Worm (Caenorhabditis elegans) whole organism, L4 larva: Measurements from ENCODE around the gene F36G9.3.
"Not testable (repeated sequence)": the region's sequence is repeated elsewhere in the genome, so short reads cannot be mapped to it uniquely, and the experiment has no call there.

Experiments
- F10B5.3 ChIP-seq: sonication (generic microtip); optimal IDR thresholded peaks from 2 replicates; lab custom pipeline; 2016; ENCODE audit warnings: mild to moderate bottlenecking, missing genetic modification characterization, missing compliant biosample characterization
- F26F4.8 ChIP-seq: fragments of 200-800 bp; sonication (Bioruptor generic); conservative IDR thresholded peaks from 2 replicates; pipeline ENCODE4 v1.3.6; 2022; ENCODE audit warnings: missing genetic modification characterization, missing compliant biosample characterization
- F37D6.2 ChIP-seq: sonication (generic microtip); optimal IDR thresholded peaks from 2 replicates; lab custom pipeline; 2016; ENCODE audit warnings: mild to moderate bottlenecking, missing genetic modification characterization, missing compliant biosample characterization
- F49E8.2 ChIP-seq: sonication (generic microtip); optimal IDR thresholded peaks from 2 replicates; lab custom pipeline; 2016; ENCODE audit warnings: missing compliant biosample characterization, mild to moderate bottlenecking, missing genetic modification characterization, borderline replicate concordance
- Y75B8A.6 ChIP-seq: fragments of 200-800 bp; sonication (Bioruptor generic); IDR thresholded peaks from 2 replicates; pipeline ENCODE4 v1.3.6; 2022; ENCODE audit warnings: missing genetic modification reagents, missing genetic modification characterization, missing compliant biosample characterization
- ZK546.5 ChIP-seq, 2 experiments: sonication (generic microtip); optimal IDR thresholded peaks; 2 replicates each; lab custom pipeline; 2017; ENCODE audit warnings: missing biosample characterization in 2 of 2, missing genetic modification characterization in 2 of 2
- aly-2 ChIP-seq: sonication (generic microtip); optimal IDR thresholded peaks from 2 replicates; lab custom pipeline; 2018; ENCODE audit warnings: missing biosample characterization, missing genetic modification characterization
- arid-1 ChIP-seq: fragments of 200-800 bp; sonication (Bioruptor generic); conservative IDR thresholded peaks from 2 replicates; pipeline ENCODE4 v1.3.6; 2022; ENCODE audit warnings: missing genetic modification reagents, missing genetic modification characterization, missing compliant biosample characterization
- ceh-82 ChIP-seq: sonication (generic microtip); optimal IDR thresholded peaks from 2 replicates; lab custom pipeline; 2017; ENCODE audit warnings: missing biosample characterization, missing genetic modification characterization
- ctbp-1 ChIP-seq: fragments of 200-800 bp; sonication (Bioruptor generic); IDR thresholded peaks from 2 replicates; pipeline ENCODE4 v1.3.6; 2022; ENCODE audit warnings: missing genetic modification reagents, missing genetic modification characterization, missing compliant biosample characterization
- daf-16 ChIP-seq, 3 experiments: sonication (generic microtip); optimal IDR thresholded peaks; 2 replicates each; lab custom pipeline; 2016 to 2017; ENCODE audit warnings: missing genetic modification characterization in 3 of 3, missing genetic modification reagents in 3 of 3, mild to moderate bottlenecking in 2 of 3, missing compliant biosample characterization in 2 of 3, missing biosample characterization in 1 of 3, moderate library complexity in 1 of 3
- daf-8 ChIP-seq: fragments of 200-800 bp; sonication (Bioruptor generic); IDR thresholded peaks from 2 replicates; pipeline ENCODE4 v1.3.6; 2022; ENCODE audit warnings: missing genetic modification characterization, missing compliant biosample characterization
- dmd-9 ChIP-seq: fragments of 200-800 bp; sonication (Bioruptor generic); IDR thresholded peaks from 2 replicates; pipeline ENCODE4 v1.3.6; 2022; ENCODE audit warnings: missing genetic modification reagents, missing genetic modification characterization, missing compliant biosample characterization
- dpl-1 ChIP-seq: fragments of 150-350 bp; optimal IDR thresholded peaks from 2 replicates; lab custom pipeline; 2014; ENCODE audit warnings: missing biosample characterization, missing genetic modification reagents, missing genetic modification characterization
- fkh-10 ChIP-seq: fragments of 150-350 bp; optimal IDR thresholded peaks from 2 replicates; lab custom pipeline; 2014; ENCODE audit warnings: missing biosample characterization, missing genetic modification reagents, missing genetic modification characterization
- fos-1 ChIP-seq: fragments of 150-350 bp; optimal IDR thresholded peaks from 2 replicates; lab custom pipeline; 2014; ENCODE audit warnings: missing biosample characterization, missing genetic modification characterization
- gei-8 ChIP-seq: fragments of 200-800 bp; sonication (Bioruptor generic); optimal IDR thresholded peaks from 2 replicates; lab custom pipeline; 2018; ENCODE audit warnings: mild to moderate bottlenecking, missing genetic modification characterization, missing compliant biosample characterization
- jun-1 ChIP-seq: fragments of 150-350 bp; optimal IDR thresholded peaks from 2 replicates; lab custom pipeline; 2014; ENCODE audit warnings: missing biosample characterization, missing genetic modification reagents, missing genetic modification characterization
- lim-7 ChIP-seq: fragments of 200-800 bp; sonication (Bioruptor generic); IDR thresholded peaks from 2 replicates; pipeline ENCODE4 v1.3.6; 2022; ENCODE audit warnings: missing genetic modification characterization, missing compliant biosample characterization
- lin-1 ChIP-seq: fragments of 200-800 bp; sonication (Bioruptor generic); IDR thresholded peaks from 2 replicates; pipeline ENCODE4 v1.3.6; 2022; ENCODE audit warnings: missing genetic modification reagents, missing genetic modification characterization, missing compliant biosample characterization
- lin-39 ChIP-seq: fragments of 150-350 bp; optimal IDR thresholded peaks from 2 replicates; lab custom pipeline; 2014; ENCODE audit warnings: missing biosample characterization, missing genetic modification reagents, missing genetic modification characterization
- madf-5 ChIP-seq, 2 experiments: fragments of 200-800 bp; sonication (Bioruptor generic); IDR thresholded peaks; 2 replicates each; pipeline ENCODE4 v1.3.6; 2022; ENCODE audit warnings: missing compliant biosample characterization in 2 of 2, missing genetic modification characterization in 2 of 2
- mep-1 ChIP-seq: fragments of 150-350 bp; sonication (generic microtip); optimal IDR thresholded peaks from 3 replicates; lab custom pipeline; 2014; ENCODE audit warnings: missing biosample characterization, missing genetic modification characterization
- mes-2 ChIP-seq: sonication (generic microtip); optimal IDR thresholded peaks from 2 replicates; lab custom pipeline; 2016; ENCODE audit warnings: missing genotype, mild to moderate bottlenecking, missing genetic modification characterization, missing compliant biosample characterization; ENCODE audit not compliant: poor library complexity, severe bottlenecking
- mxl-2 ChIP-seq: fragments of 200-800 bp; sonication (Bioruptor generic); conservative IDR thresholded peaks from 2 replicates; pipeline ENCODE4 v1.3.6; 2022; ENCODE audit warnings: missing genetic modification reagents, missing genetic modification characterization, missing compliant biosample characterization
- nhr-111 ChIP-seq: fragments of 200-800 bp; sonication (Bioruptor generic); optimal IDR thresholded peaks from 2 replicates; lab custom pipeline; 2018; ENCODE audit warnings: mild to moderate bottlenecking, missing genetic modification characterization, missing compliant biosample characterization
- nhr-28 ChIP-seq: fragments of 150-350 bp; optimal IDR thresholded peaks from 2 replicates; lab custom pipeline; 2014; ENCODE audit warnings: missing biosample characterization, missing genetic modification characterization
- nhr-41 ChIP-seq: fragments of 200-800 bp; sonication (Bioruptor generic); IDR thresholded peaks from 2 replicates; pipeline ENCODE4 v1.3.6; 2022; ENCODE audit warnings: missing genetic modification reagents, missing genetic modification characterization, missing compliant biosample characterization
- nhr-6 ChIP-seq: fragments of 150-350 bp; optimal IDR thresholded peaks from 2 replicates; lab custom pipeline; 2014; ENCODE audit warnings: missing biosample characterization, missing genetic modification characterization
- nhr-77 ChIP-seq: fragments of 150-350 bp; optimal IDR thresholded peaks from 2 replicates; lab custom pipeline; 2014; ENCODE audit warnings: missing biosample characterization, missing genetic modification characterization
- php-3 ChIP-seq: fragments of 200-800 bp; sonication (Bioruptor generic); IDR thresholded peaks from 2 replicates; pipeline ENCODE4 v1.3.6; 2022; ENCODE audit warnings: missing genetic modification reagents, missing genetic modification characterization, missing compliant biosample characterization
- pqm-1 ChIP-seq: sonication (generic microtip); optimal IDR thresholded peaks from 2 replicates; lab custom pipeline; 2017; ENCODE audit warnings: missing biosample characterization, missing genetic modification characterization
- snpc-4 ChIP-seq: fragments of 150-350 bp; optimal IDR thresholded peaks from 2 replicates; lab custom pipeline; 2014; ENCODE audit warnings: missing biosample characterization, missing genetic modification characterization
- spr-1 ChIP-seq: sonication (generic microtip); optimal IDR thresholded peaks from 2 replicates; lab custom pipeline; 2016; ENCODE audit warnings: mild to moderate bottlenecking, missing genetic modification characterization, missing compliant biosample characterization
- tag-97 ChIP-seq: fragments of 200-800 bp; sonication (Bioruptor generic); IDR thresholded peaks from 2 replicates; pipeline ENCODE4 v1.3.6; 2022; ENCODE audit warnings: missing genetic modification characterization, missing compliant biosample characterization
- unc-130 ChIP-seq: sonication (generic microtip); optimal IDR thresholded peaks from 2 replicates; lab custom pipeline; 2016; ENCODE audit warnings: missing genetic modification reagents, missing genetic modification characterization, missing compliant biosample characterization
- unc-62 ChIP-seq, 3 experiments: fragments of 150-350 bp in 1 of 3; sonication (generic microtip); optimal IDR thresholded peaks in 2 of 3; peaks in 1 of 3; 1 replicate in 1 of 3; 2 replicates in 2 of 3; lab custom pipeline; 2014 to 2017; ENCODE audit warnings: missing biosample characterization in 3 of 3, missing genetic modification characterization in 3 of 3, missing genetic modification reagents in 3 of 3, missing genotype in 1 of 3
- zfp-2 ChIP-seq: sonication (generic microtip); optimal IDR thresholded peaks from 2 replicates; lab custom pipeline; 2016; ENCODE audit warnings: mild to moderate bottlenecking, missing genetic modification characterization, missing compliant biosample characterization
- ztf-11 ChIP-seq: fragments of 150-350 bp; optimal IDR thresholded peaks from 2 replicates; lab custom pipeline; 2014; ENCODE audit warnings: missing biosample characterization, missing genetic modification characterization
- ztf-7 ChIP-seq: fragments of 150-350 bp; optimal IDR thresholded peaks from 2 replicates; lab custom pipeline; 2014; ENCODE audit warnings: missing biosample characterization, missing genetic modification characterization

F36G9.3 gene

DNA sequence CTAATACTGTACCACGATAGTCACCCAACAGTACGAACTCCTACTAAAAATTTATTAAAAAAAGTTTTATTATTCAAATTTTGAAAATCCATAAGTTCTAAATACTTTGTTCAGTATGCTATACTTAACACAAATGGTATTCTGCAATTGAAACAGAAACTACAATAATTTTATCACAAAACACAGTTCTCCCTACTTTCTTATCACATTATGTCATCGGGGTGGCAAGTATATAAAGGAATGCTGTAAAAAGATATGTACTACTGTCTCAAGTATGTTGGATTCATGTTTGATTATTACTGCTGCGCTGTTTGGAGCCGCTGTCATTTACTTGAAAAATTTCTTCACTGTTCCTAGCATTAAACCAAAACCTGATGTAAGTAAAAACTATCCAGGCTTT is 36.1 kb upstream of the F36G9.3 start, which contains the start of gene cdr-1:
Gene cdr-1, plus strand, starts transcription at position 208 of the 400 bp plus-strand sequence.
- TF ChIP-seq dpl-1 (no peak), pqm-1 (tag; lab: Kevin White, UChicago) (peak; percentile 39), lin-1 (no peak), Y75B8A.6 (GFP tag; lab: Robert Waterston, UW) (no peak), nhr-28 (tag; lab: Kevin White, UChicago) (peak; percentile 93), unc-62 (GFP tag; optimal IDR thresholded peaks at IDR 0.05 in 1 of 2; lab: Kevin White, UChicago) (peak in 1 of 2 experiments; percentile 36), unc-62 (tag; optimal IDR thresholded peaks at IDR 0.05; lab: Kevin White, UChicago) (no peak)

DNA sequence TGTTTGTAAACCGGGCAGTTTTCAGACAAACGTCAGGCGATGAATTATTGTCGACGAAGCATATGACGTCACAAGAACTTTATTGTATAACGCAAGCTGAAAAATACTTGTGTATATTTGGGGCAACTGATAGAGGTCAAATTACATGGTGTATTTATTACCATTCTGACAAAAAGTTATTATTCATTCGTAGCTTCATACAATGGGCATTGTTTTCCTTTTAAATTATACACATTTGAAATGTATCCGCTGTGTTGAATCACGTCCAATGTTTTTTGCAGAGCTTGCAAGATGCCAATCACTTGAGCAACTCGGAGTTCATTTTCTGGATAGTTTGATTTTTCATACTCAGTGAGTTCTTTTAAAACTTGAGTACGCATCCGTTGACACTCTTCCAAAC is 34.2 kb upstream of the F36G9.3 start, which contains the start of gene F35E8.13:
Gene F35E8.13, plus strand, starts transcription at position 301 of the 400 bp plus-strand sequence.
- no peak for TF ChIP-seq mep-1
- no peak for TF ChIP-seq F49E8.2
- TF ChIP-seq ZK546.5 (tag; optimal IDR thresholded peaks at IDR 0.05; lab: Kevin White, UChicago), result no peak
- no peak for TF ChIP-seq php-3
- TF ChIP-seq nhr-41 (GFP tag; lab: Robert Waterston, UW), result no peak
- TF ChIP-seq, all 104 proteins: peak for 0

DNA sequence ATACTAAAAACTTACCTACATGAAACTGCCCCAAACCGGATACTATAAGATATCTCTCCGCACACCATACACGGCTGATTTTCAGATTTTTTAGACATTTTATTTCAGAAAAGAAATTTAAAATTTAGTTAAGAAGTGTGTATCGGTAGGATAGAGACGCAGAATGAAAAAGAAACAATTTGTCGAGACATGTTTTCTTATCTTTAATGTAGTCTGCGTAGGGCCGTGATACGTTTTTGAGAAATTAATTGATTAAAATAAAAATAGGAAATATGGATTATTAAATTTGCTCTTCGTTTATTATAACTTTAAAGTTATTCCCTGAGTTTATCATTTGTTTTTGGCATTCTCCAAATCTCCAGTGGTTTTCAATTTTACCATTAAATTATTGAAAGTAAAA is 32.9 kb upstream of the F36G9.3 start, which contains the start of gene nhr-108:
Gene nhr-108, minus strand, starts transcription at position 166 of the 400 bp plus-strand sequence.
- TF ChIP-seq zfp-2 (no peak), daf-16 (GFP tag; optimal IDR thresholded peaks at IDR 0.05; lab: Kevin White, UChicago) (no peak), daf-16 (tag; optimal IDR thresholded peaks at IDR 0.05; lab: Kevin White, UChicago) (peak; percentile 39), nhr-28 (tag; lab: Kevin White, UChicago) (peak; percentile 87), nhr-77 (tag; lab: Kevin White, UChicago) (peak; percentile 68), nhr-111 (no peak), jun-1 (no peak)
- TF ChIP-seq, all 104 proteins: peak for 3

DNA sequence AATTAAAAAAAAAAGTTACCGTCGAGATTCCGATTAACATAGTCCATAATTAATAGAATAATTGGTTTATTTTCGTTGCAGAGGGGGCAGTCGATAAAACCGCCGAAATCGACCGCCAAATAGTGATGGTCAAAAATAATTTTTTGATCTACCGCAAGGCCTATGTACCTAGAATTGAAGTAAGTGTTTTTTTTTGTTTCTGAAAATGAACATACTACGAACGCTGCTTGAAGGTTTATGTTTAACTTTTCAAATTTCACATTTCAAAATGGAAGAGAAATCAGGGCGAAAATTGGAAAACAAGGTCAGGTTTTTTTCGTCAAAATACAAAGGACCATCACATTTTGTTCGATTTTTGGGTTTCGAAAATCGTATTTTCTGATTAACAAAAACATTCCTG is 28.9 kb upstream of the F36G9.3 start, which contains the start of gene pzf-1:
Gene pzf-1, minus strand, starts transcription at position 101 of the 400 bp plus-strand sequence.
- TF ChIP-seq snpc-4 (tag; lab: Kevin White, UChicago), result no peak
- no peak for TF ChIP-seq fos-1 (tag; lab: Kevin White, UChicago)
- TF ChIP-seq nhr-77 (tag; lab: Kevin White, UChicago), result no peak
- no peak for TF ChIP-seq fkh-10 (GFP tag; lab: Kevin White, UChicago)
- TF ChIP-seq lin-39 (tag; lab: Kevin White, UChicago), result no peak
- no peak for TF ChIP-seq lin-1
- TF ChIP-seq ctbp-1 (GFP tag; lab: Robert Waterston, UW), result no peak
- TF ChIP-seq tag-97 (GFP tag; lab: Robert Waterston, UW), result no peak
- TF ChIP-seq F10B5.3 (tag; lab: Kevin White, UChicago), result no peak
- no peak for TF ChIP-seq nhr-28 (tag; lab: Kevin White, UChicago)
- no peak for TF ChIP-seq F37D6.2
- TF ChIP-seq daf-8, result no peak
- no peak for TF ChIP-seq ztf-11 (tag; lab: Kevin White, UChicago)
- no peak for TF ChIP-seq aly-2 (tag; lab: Kevin White, UChicago)
- no peak for TF ChIP-seq mxl-2 (GFP tag; lab: Robert Waterston, UW)

DNA sequence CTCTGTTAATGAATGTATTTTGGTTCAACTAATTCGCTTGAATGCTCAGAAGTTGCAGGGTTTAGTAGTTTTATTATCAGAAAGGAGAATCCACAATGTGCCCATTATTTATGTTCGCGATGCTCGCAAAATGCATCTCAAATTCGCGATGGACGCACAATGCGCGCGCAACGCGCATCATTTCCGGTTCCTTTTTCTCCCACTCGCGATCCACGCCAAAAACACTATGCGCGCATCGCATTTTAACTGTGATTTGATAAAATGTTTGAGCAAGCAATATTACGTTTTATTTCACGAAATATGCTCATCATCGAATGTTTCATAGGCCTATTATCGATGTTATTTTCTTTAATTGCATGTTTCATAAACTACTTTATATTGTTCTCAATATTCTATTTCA is 27.3 kb upstream of the F36G9.3 start, which contains the start of gene srbc-77:
Gene srbc-77, plus strand, starts transcription at position 301 of the 400 bp plus-strand sequence.
- not testable (repeated sequence) for TF ChIP-seq lin-39 (tag; lab: Kevin White, UChicago); zfp-2; ztf-7 (tag; lab: Kevin White, UChicago)

DNA sequence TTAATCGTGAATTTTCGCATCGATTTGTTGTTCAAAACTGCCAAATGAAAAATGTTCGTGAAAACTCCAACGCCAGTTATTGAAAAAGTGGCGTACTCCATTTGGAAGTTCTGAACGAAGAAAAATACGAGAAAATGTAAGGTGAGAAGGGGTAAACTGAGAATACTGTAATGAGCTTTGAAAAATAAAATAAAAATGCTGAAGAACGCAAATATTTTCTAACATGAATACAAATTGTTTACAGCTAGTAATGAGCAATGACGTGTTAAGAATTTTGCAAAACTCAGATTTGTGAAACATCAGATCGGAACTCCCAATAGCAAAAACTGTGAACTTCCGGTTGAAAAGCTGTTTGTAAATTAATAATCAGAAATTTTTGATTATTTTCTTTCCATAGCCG is 24.8 kb upstream of the F36G9.3 start, which contains the start of gene srw-26:
Gene srw-26, minus strand, starts transcription at position 101 of the 400 bp plus-strand sequence.
- TF ChIP-seq spr-1 (tag; lab: Kevin White, UChicago), result no peak
- no peak for TF ChIP-seq gei-8 (GFP tag; lab: Kevin White, UChicago)
- no peak for TF ChIP-seq unc-130
- TF ChIP-seq madf-5 (GFP tag; IDR thresholded peaks at IDR 0.05; lab: Robert Waterston, UW), result no peak
- TF ChIP-seq daf-16 (GFP tag; optimal IDR thresholded peaks at IDR 0.05; lab: Kevin White, UChicago), result no peak
- no peak for TF ChIP-seq daf-16 (tag; optimal IDR thresholded peaks at IDR 0.05; lab: Kevin White, UChicago)
- no peak for TF ChIP-seq F26F4.8 (GFP tag; lab: Robert Waterston, UW)
- TF ChIP-seq lim-7, result no peak
- TF ChIP-seq lin-39 (tag; lab: Kevin White, UChicago), result no peak
- no peak for TF ChIP-seq ZK546.5 (tag; optimal IDR thresholded peaks at IDR 0.05; lab: Kevin White, UChicago)
- TF ChIP-seq ceh-82 (tag; lab: Kevin White, UChicago), result no peak
- no peak for TF ChIP-seq F10B5.3 (tag; lab: Kevin White, UChicago)
- no peak for TF ChIP-seq mes-2 (tag; lab: Kevin White, UChicago)
- no peak for TF ChIP-seq dmd-9 (GFP tag; lab: Robert Waterston, UW)
- no peak for TF ChIP-seq nhr-41 (GFP tag; lab: Robert Waterston, UW)
- no peak for TF ChIP-seq arid-1 (GFP tag; lab: Robert Waterston, UW)
- no peak for TF ChIP-seq nhr-6
